Worm (Caenorhabditis elegans) whole organism, mixed stage, embryonic: ENCODE measurements around the gene srh-187.

Experiments
- ceh-43 ChIP-seq: fragments of 200-800 bp; sonication (Bioruptor generic); optimal IDR thresholded peaks from 2 replicates; lab custom pipeline; 2018; ENCODE audit warnings: mild to moderate bottlenecking, missing genetic modification characterization, moderate library complexity, missing compliant biosample characterization
- ceh-83 ChIP-seq: fragments of 200-800 bp; sonication (Bioruptor generic); optimal IDR thresholded peaks from 2 replicates; lab custom pipeline; 2018; ENCODE audit warnings: mild to moderate bottlenecking, missing genetic modification characterization, missing compliant biosample characterization
- elt-3 ChIP-seq: fragments of 150-350 bp; optimal IDR thresholded peaks from 2 replicates; lab custom pipeline; 2014; ENCODE audit warnings: missing biosample characterization, missing genetic modification characterization
- hlh-1 ChIP-seq: fragments of 150-350 bp; optimal IDR thresholded peaks from 2 replicates; lab custom pipeline; 2014; ENCODE audit warnings: missing biosample characterization, missing genetic modification reagents, missing genetic modification characterization
- lsy-2 ChIP-seq: fragments of 150-350 bp; optimal IDR thresholded peaks from 2 replicates; lab custom pipeline; 2014; ENCODE audit warnings: missing biosample characterization, missing genetic modification characterization
- mep-1 ChIP-seq: fragments of 150-350 bp; optimal IDR thresholded peaks from 2 replicates; lab custom pipeline; 2017; ENCODE audit warnings: missing biosample characterization, missing genetic modification reagents, missing genetic modification characterization, inconsistent platforms
- nhr-12 ChIP-seq: fragments of 150-350 bp; optimal IDR thresholded peaks from 2 replicates; lab custom pipeline; 2014; ENCODE audit warnings: missing biosample characterization, missing genetic modification characterization
- nhr-28 ChIP-seq: fragments of 150-350 bp; optimal IDR thresholded peaks from 2 replicates; lab custom pipeline; 2014; ENCODE audit warnings: missing biosample characterization, missing genetic modification characterization
- ztf-11 ChIP-seq: fragments of 150-350 bp; optimal IDR thresholded peaks from 2 replicates; lab custom pipeline; 2014; ENCODE audit warnings: missing biosample characterization, missing genetic modification characterization

ce11 chrV:7326928-7327327, 12.8 kb downstream of the srh-187 start, which contains the start of gene F10G2.4:
- TF ChIP-seq nhr-28 (tag; lab: Kevin White, UChicago): no peak
- TF ChIP-seq hlh-1 (tag; lab: Kevin White, UChicago): no peak
- TF ChIP-seq elt-3 (tag; lab: Kevin White, UChicago): no peak
- no peak for TF ChIP-seq ceh-83 (GFP tag; lab: Kevin White, UChicago)
- no peak for TF ChIP-seq ztf-11 (tag; lab: Kevin White, UChicago)
- no peak for TF ChIP-seq lsy-2 (tag; lab: Kevin White, UChicago)
- TF ChIP-seq ceh-43 (GFP tag; lab: Kevin White, UChicago): no peak
- no peak for TF ChIP-seq mep-1 (tag; lab: Kevin White, UChicago)
- TF ChIP-seq nhr-12 (tag; lab: Kevin White, UChicago): no peak
